Worm (Caenorhabditis elegans) whole organism, young adult: ENCODE results near the gene irld-24.

Experiments
- T07F8.4 ChIP-seq: sonication (generic microtip); optimal IDR thresholded peaks from 2 replicates; lab custom pipeline; 2016; ENCODE audit warnings: mild to moderate bottlenecking, missing genetic modification characterization, moderate library complexity, missing compliant biosample characterization
- akir-1 ChIP-seq: fragments of 200-800 bp; sonication (Bioruptor generic); optimal IDR thresholded peaks from 2 replicates; lab custom pipeline; 2018; ENCODE audit warnings: mild to moderate bottlenecking, missing genetic modification characterization, moderate library complexity, missing compliant biosample characterization
- bed-1 ChIP-seq: fragments of 200-800 bp; sonication (Bioruptor generic); IDR thresholded peaks from 2 replicates; pipeline ENCODE4 v1.3.6; 2022; ENCODE audit warnings: missing genetic modification reagents, missing genetic modification characterization, missing compliant biosample characterization
- ceh-58 ChIP-seq: fragments of 200-800 bp; sonication (Bioruptor generic); IDR thresholded peaks from 2 replicates; pipeline ENCODE4 v1.3.6; 2022; ENCODE audit warnings: missing genetic modification characterization, missing compliant biosample characterization
- egl-44 ChIP-seq: fragments of 200-800 bp; sonication (Bioruptor generic); IDR thresholded peaks from 2 replicates; pipeline ENCODE4 v1.3.6; 2022; ENCODE audit warnings: missing genetic modification reagents, missing genetic modification characterization, missing compliant biosample characterization
- let-526 ChIP-seq: fragments of 200-800 bp; sonication (Bioruptor generic); IDR thresholded peaks from 2 replicates; pipeline ENCODE4 v1.3.6; 2022; ENCODE audit warnings: missing genetic modification reagents, missing genetic modification characterization, missing compliant biosample characterization
- mel-28 ChIP-seq: sonication (generic microtip); optimal IDR thresholded peaks from 2 replicates; lab custom pipeline; 2016; ENCODE audit warnings: borderline replicate concordance, mild to moderate bottlenecking, missing genetic modification characterization, missing compliant biosample characterization
- nfya-1 ChIP-seq: sonication (generic microtip); optimal IDR thresholded peaks from 2 replicates; lab custom pipeline; 2017; ENCODE audit warnings: antibody characterized with exemption, missing compliant biosample characterization, missing genetic modification characterization, borderline replicate concordance; ENCODE audit not compliant: insufficient read depth
- nhr-179 ChIP-seq: sonication (generic microtip); optimal IDR thresholded peaks from 2 replicates; lab custom pipeline; 2016; ENCODE audit warnings: mild to moderate bottlenecking, missing genetic modification characterization, missing compliant biosample characterization
- sptf-2 ChIP-seq: fragments of 200-800 bp; sonication (Bioruptor generic); optimal IDR thresholded peaks from 2 replicates; lab custom pipeline; 2018; ENCODE audit warnings: mild to moderate bottlenecking, missing genetic modification characterization, missing compliant biosample characterization
- unc-62 ChIP-seq: fragments of 150-350 bp; optimal IDR thresholded peaks from 2 replicates; lab custom pipeline; 2014; ENCODE audit warnings: missing biosample characterization, missing genetic modification reagents, missing genetic modification characterization
- ztf-26 ChIP-seq: sonication (generic microtip); optimal IDR thresholded peaks from 2 replicates; lab custom pipeline; 2017; ENCODE audit warnings: missing genetic modification characterization, missing compliant biosample characterization

DNA sequence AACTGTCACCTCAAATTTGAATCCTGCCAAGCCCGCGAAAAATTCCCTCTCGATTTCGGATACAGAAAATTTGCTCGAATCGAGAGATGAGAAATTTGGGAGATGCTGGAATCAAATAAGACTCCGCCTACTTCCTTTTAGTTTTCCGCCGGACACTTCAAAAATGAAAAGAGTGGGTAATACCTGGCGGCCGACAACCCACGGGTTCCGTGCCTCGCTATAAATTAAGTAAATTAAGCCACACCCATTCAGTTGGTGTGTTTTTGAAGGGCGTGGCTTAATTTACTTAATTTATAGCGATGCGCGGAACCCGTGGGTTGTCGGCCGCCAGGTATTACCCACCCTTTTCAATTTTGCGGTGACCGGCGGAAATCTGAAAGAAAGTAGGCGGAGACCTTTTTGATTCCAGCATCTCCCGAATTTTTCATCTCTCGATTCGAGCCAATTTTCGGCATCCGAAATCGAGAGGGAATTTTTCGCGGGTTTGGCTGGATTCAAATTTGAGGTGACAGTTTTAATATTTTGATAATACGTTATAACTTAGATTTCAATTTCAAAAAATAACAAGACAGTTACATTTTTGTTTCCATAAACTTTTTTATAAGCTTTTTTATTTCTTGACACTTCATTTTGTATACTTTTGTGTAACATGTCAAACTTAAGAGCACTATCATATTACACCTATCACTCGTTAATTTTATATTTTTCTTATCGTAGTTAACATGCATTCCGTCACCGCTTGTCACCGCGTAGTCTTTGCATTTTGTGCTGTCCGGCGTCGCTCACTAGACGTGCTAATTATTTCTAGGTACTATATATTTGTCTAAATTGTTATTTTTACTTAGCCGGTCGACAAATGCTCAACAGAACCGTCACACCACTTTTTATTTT is 39.5 kb upstream of the irld-24 start:
- TF ChIP-seq unc-62 (GFP tag; lab: Kevin White, UChicago) (no peak), egl-44 (GFP tag; lab: Robert Waterston, UW) (no peak), bed-1 (GFP tag; lab: Robert Waterston, UW) (no peak), T07F8.4 (tag; lab: Kevin White, UChicago) (no peak), nfya-1 (tag; lab: Kevin White, UChicago) (no peak), mel-28 (tag; lab: Kevin White, UChicago) (no peak), sptf-2 (GFP tag; lab: Kevin White, UChicago) (no peak), let-526 (GFP tag; lab: Robert Waterston, UW) (no peak), nhr-179 (tag; lab: Kevin White, UChicago) (no peak), ztf-26 (tag; lab: Kevin White, UChicago) (no peak), akir-1 (GFP tag; lab: Kevin White, UChicago) (no peak), ceh-58 (GFP tag; lab: Robert Waterston, UW) (no peak)
